Worm (Caenorhabditis elegans): ENCODE data around the gene C45B11.9.

DNA sequence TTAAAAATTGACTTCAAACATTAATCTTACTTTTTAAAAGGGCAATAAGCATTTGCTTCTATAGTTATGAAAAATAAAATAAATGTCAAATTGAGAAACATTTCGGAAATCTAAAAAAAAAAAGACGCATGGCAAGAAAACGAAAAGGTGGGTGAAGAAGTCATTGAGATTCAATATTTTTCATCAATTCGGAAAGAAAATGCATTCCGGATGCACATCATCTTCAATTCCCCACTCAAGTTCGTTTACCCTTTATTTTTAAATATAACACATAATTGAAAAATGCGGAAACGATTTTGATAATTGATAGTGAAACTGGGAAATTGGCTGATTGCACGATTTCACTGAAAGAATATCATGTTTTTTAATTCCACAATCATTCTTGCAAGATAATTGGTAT is 37.7 kb upstream of the C45B11.9 start, which contains the start of gene F53B7.4:
- TF ChIP-seq elt-2 (tag; optimal IDR thresholded peaks at IDR 0.05) (no peak), tlp-1 (tag; optimal IDR thresholded peaks at IDR 0.05) (no peak), jun-1 (tag; optimal IDR thresholded peaks at IDR 0.05) (no peak), zip-4 (GFP tag; optimal IDR thresholded peaks at IDR 0.05) (no peak), ces-1 (GFP tag; optimal IDR thresholded peaks at IDR 0.05) (no peak), blmp-1 (tag; optimal IDR thresholded peaks at IDR 0.05) (no peak), nhr-12 (tag; optimal IDR thresholded peaks at IDR 0.05) (no peak)
